Worm (Caenorhabditis elegans): Measurements from ENCODE around the gene ppm-1.A.

- TF ChIP-seq unc-39 (tag; optimal IDR thresholded peaks at IDR 0.05), result no peak
- TF ChIP-seq unc-62 (GFP tag; optimal IDR thresholded peaks at IDR 0.05), result no peak
- no peak for TF ChIP-seq nhr-237 (tag; optimal IDR thresholded peaks at IDR 0.05)
These were observed 28.0 kb upstream of the ppm-1.A start for ce11 chrV:10564140-10564539.

Measured in whole organism, mixed stage, embryonic.